Fruit fly (Drosophila melanogaster) whole organism, pupa: ENCODE data around the gene CG43347.

ENCODE experiments used
- CG12605 ChIP-seq: fragments of 200-800 bp; sonication (Bioruptor generic); IDR thresholded peaks from 2 replicates; pipeline ENCODE4 v1.3.6; 2022; ENCODE audit warnings: missing biosample characterization, missing genetic modification characterization
- CG13204 ChIP-seq: fragments of 200-800 bp; sonication (Bioruptor generic); optimal IDR thresholded peaks from 2 replicates; lab custom pipeline; 2018; ENCODE audit warnings: missing biosample characterization, mild to moderate bottlenecking, missing genetic modification characterization, moderate library complexity
- CG17806 ChIP-seq: fragments of 200-800 bp; sonication (Bioruptor generic); optimal IDR thresholded peaks from 2 replicates; lab custom pipeline; 2018; ENCODE audit warnings: missing biosample characterization, mild to moderate bottlenecking, missing genetic modification characterization, moderate library complexity
- CG32121 ChIP-seq: fragments of 200-800 bp; sonication (Bioruptor generic); IDR thresholded peaks from 2 replicates; pipeline ENCODE4 v1.3.6; 2022; ENCODE audit warnings: missing biosample characterization, missing genetic modification characterization
- CG8159 ChIP-seq: fragments of 200-800 bp; sonication (Bioruptor generic); optimal IDR thresholded peaks from 3 replicates; lab custom pipeline; 2018; ENCODE audit warnings: missing biosample characterization, mild to moderate bottlenecking, missing genetic modification characterization, moderate library complexity
- CG8301 ChIP-seq: fragments of 200-800 bp; sonication (Bioruptor generic); optimal IDR thresholded peaks from 2 replicates; lab custom pipeline; 2018; ENCODE audit warnings: missing biosample characterization, mild to moderate bottlenecking, missing genetic modification characterization
- CG9948 ChIP-seq: fragments of 200-800 bp; sonication (Bioruptor generic); optimal IDR thresholded peaks from 2 replicates; lab custom pipeline; 2018; ENCODE audit warnings: missing biosample characterization, mild to moderate bottlenecking, missing genetic modification characterization, moderate library complexity
- EcR ChIP-seq: fragments of 200-800 bp; sonication (Bioruptor generic); optimal IDR thresholded peaks from 3 replicates; lab custom pipeline; 2019; ENCODE audit warnings: missing biosample characterization, missing genetic modification characterization, mild to moderate bottlenecking, moderate library complexity, missing genetic modification reagents
- Ets98B ChIP-seq: fragments of 200-800 bp; sonication (Bioruptor generic); IDR thresholded peaks from 2 replicates; pipeline ENCODE4 v1.3.6; 2022; ENCODE audit warnings: missing biosample characterization, missing genetic modification characterization
- Pif1A ChIP-seq: fragments of 200-800 bp; sonication (Bioruptor generic); optimal IDR thresholded peaks from 3 replicates; lab custom pipeline; 2016; ENCODE audit warnings: missing biosample characterization, missing genetic modification characterization
- Snoo ChIP-seq: fragments of 200-800 bp; sonication (Bioruptor generic); optimal IDR thresholded peaks from 3 replicates; lab custom pipeline; 2017; ENCODE audit warnings: missing biosample characterization, mild to moderate bottlenecking, missing genetic modification characterization, inconsistent platforms
- fd96Ca ChIP-seq: fragments of 200-800 bp; sonication (Bioruptor generic); IDR thresholded peaks from 3 replicates; pipeline ENCODE4 v1.3.6; 2022; ENCODE audit warnings: missing biosample characterization, missing genetic modification characterization
- gl ChIP-seq: fragments of 200-800 bp; sonication (Bioruptor generic); optimal IDR thresholded peaks from 2 replicates; lab custom pipeline; 2018; ENCODE audit warnings: missing biosample characterization, mild to moderate bottlenecking, missing genetic modification characterization
- rn ChIP-seq: fragments of 200-800 bp; sonication (Bioruptor generic); IDR thresholded peaks from 2 replicates; pipeline ENCODE4 v1.3.6; 2022; ENCODE audit warnings: missing biosample characterization, missing genetic modification characterization

dm6 chrX:10557432-10557831, 62.6 kb downstream of the CG43347 start:
- TF ChIP-seq CG9948 (tag; lab: Kevin White, UChicago) (peak; percentile 75), fd96Ca (GFP tag; lab: Robert Waterston, UW) (peak; percentile 87), CG12605 (GFP tag; lab: Robert Waterston, UW) (peak; percentile 53), EcR (no peak), CG17806 (tag; lab: Kevin White, UChicago) (peak; percentile 70), CG32121 (GFP tag; lab: Robert Waterston, UW) (peak; percentile 78), CG8301 (tag; lab: Kevin White, UChicago) (peak; percentile 94), CG13204 (GFP tag; lab: Kevin White, UChicago) (peak; percentile 22), gl (tag; lab: Kevin White, UChicago) (peak; percentile 36), Snoo (tag; lab: Kevin White, UChicago) (peak; percentile 89), rn (GFP tag; lab: Robert Waterston, UW) (peak; percentile 74), CG8159 (peak; percentile 73), Ets98B (peak; percentile 76), Pif1A (GFP tag; lab: Kevin White, UChicago) (peak; percentile 87)
